Worm (Caenorhabditis elegans): Measurements from ENCODE around the gene T07F12.1.

The T07F12.1 gene

ce11 chrX:4893623-4894105, at the start of gene T07F12.1:
TSS of gene T07F12.1 (plus strand) at chrX:4894055.
- TF ChIP-seq W03F9.2 (tag; optimal IDR thresholded peaks at IDR 0.05) (no peak), dao-5 (tag; optimal IDR thresholded peaks at IDR 0.05) (no peak), him-1 (tag; optimal IDR thresholded peaks at IDR 0.05) (no peak)

- TF ChIP-seq dao-5 (tag; optimal IDR thresholded peaks at IDR 0.05) (no peak), him-1 (tag; optimal IDR thresholded peaks at IDR 0.05) (no peak), W03F9.2 (tag; optimal IDR thresholded peaks at IDR 0.05) (no peak)
Measured at ce11 chrX:4844765-4845164, 49.1 kb upstream of the T07F12.1 start.

- TF ChIP-seq him-1 (tag; optimal IDR thresholded peaks at IDR 0.05) (no peak), dao-5 (tag; optimal IDR thresholded peaks at IDR 0.05) (no peak), W03F9.2 (tag; optimal IDR thresholded peaks at IDR 0.05) (no peak)
Measured at ce11 chrX:4853060-4853459, 40.8 kb upstream of the T07F12.1 start, which contains the start of gene F39C12.1. TSS of gene F39C12.1 (minus strand) at chrX:4853195.

DNA sequence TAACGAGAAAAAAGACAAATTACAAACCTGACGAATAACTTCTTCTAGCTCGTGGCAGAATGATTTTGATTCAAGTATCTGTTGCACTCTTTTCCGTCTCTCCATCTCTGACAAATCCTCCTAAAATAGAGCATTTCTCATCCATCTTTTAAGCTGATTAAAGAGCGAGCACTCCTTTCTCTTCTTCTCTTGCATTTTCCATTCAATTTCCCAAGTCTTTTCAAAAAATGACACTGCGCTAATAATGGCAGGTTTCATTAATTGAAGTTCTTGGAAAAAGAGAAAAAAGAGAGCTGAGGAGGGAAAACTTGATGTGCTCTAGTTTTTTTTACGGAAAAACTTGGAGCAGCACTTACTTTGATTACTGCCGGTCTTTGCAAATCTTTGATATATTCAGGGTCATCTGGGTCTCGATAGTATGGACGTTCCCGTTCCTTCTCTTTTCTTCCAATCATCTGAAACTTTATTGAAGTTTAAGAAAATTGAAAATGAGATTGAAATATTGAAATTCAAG, 34.2 kb upstream of the T07F12.1 start, which contains the start of gene add-1:
Gene add-1 (minus strand): TSS at position 464 of the 514 bp plus-strand sequence.
- no peak for TF ChIP-seq him-1 (tag; optimal IDR thresholded peaks at IDR 0.05)
- TF ChIP-seq dao-5 (tag; optimal IDR thresholded peaks at IDR 0.05) = no peak
- TF ChIP-seq W03F9.2 (tag; optimal IDR thresholded peaks at IDR 0.05) = no peak

DNA sequence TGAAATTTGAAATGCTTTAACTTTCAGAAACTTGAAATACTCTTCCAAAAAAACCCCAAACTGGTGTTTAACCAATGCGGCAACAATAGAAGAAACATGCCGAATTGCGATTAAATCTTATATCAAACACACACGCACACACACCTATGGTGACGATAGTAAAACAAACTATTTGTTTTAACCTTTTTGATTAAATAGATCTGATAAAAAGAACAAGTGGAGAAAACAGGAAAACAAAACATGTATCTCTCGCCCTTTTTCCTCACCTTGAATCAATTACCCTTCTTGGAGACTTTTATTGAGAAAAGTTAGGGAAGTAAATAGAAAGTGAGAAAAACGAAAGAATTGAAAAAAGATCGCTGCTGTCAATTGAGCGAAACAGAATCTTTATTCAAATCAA, 32.4 kb upstream of the T07F12.1 start:
- TF ChIP-seq W03F9.2 (tag; optimal IDR thresholded peaks at IDR 0.05) = no peak

DNA sequence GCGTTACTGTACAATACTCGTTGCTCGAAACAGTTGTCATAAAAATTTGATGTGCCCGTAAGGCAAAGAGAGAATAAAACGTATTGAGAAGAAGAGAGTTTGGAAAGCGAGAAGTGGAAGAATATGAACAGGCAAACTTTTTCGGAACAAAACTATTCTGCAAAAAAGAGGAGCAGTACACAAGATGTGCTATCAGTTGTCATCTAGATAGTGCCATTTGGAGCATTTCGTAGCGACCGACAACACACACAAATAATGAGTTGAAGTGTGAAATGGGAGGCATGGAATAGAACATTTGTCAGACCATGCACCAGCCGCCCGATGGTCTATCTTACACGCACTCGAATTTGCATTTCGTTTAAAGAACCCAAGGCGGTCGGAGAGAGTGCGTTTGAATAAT, 31.8 kb upstream of the T07F12.1 start:
- no peak for TF ChIP-seq him-1 (tag; optimal IDR thresholded peaks at IDR 0.05)
- TF ChIP-seq W03F9.2 (tag; optimal IDR thresholded peaks at IDR 0.05) = no peak
- TF ChIP-seq dao-5 (tag; optimal IDR thresholded peaks at IDR 0.05) = no peak

DNA sequence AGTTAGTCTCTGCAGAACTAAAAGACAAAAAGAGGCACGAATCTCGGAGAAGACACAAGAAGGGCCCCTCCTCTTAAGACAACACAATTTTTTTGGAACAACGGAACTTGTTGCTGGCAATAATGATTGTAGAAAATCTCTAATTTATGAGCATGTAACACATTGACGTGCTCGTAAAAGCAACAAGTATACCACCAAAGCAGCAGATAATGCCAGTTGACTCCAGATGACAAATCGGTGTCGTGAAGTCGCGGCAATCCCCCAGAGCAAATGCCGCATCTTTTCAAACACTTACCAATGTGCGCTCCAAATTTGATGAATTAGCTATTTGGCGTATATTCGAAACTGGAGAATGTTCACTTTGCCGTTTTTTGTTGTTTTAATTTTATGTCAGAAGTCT, 29.6 kb upstream of the T07F12.1 start:
- no peak for TF ChIP-seq dao-5 (tag; optimal IDR thresholded peaks at IDR 0.05)
- no peak for TF ChIP-seq W03F9.2 (tag; optimal IDR thresholded peaks at IDR 0.05)
- TF ChIP-seq him-1 (tag; optimal IDR thresholded peaks at IDR 0.05) = no peak

- TF ChIP-seq dao-5 (tag; optimal IDR thresholded peaks at IDR 0.05) (no peak), W03F9.2 (tag; optimal IDR thresholded peaks at IDR 0.05) (no peak), him-1 (tag; optimal IDR thresholded peaks at IDR 0.05) (no peak)
Measured at ce11 chrX:4865798-4866197, 28.1 kb upstream of the T07F12.1 start, which contains the start of gene ntc-1. TSS of gene ntc-1 (plus strand) at chrX:4866098.

DNA sequence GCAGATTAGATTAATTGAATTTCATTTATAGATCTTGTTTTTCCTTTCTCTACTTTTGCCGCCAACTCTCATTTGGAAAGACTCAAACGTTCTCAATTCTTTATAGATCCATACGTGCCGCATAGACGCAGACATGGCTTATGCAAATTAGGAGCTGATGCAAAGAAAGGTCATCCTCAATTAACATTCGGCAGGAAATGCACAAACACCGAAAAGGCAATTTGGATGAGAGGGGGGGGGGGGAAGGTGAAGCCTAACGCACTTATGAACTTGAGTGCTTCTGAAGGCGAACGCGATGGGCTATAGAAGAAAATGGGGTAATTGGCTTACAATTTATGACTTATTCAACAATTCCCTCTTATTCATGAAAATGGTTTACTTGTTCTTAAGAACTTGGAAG, 24.2 kb upstream of the T07F12.1 start:
- TF ChIP-seq W03F9.2 (tag; optimal IDR thresholded peaks at IDR 0.05) = no peak
- no peak for TF ChIP-seq dao-5 (tag; optimal IDR thresholded peaks at IDR 0.05)
- TF ChIP-seq him-1 (tag; optimal IDR thresholded peaks at IDR 0.05) = no peak

- TF ChIP-seq him-1 (tag; optimal IDR thresholded peaks at IDR 0.05) = no peak
Measured at ce11 chrX:4870683-4871082, 23.2 kb upstream of the T07F12.1 start.

DNA sequence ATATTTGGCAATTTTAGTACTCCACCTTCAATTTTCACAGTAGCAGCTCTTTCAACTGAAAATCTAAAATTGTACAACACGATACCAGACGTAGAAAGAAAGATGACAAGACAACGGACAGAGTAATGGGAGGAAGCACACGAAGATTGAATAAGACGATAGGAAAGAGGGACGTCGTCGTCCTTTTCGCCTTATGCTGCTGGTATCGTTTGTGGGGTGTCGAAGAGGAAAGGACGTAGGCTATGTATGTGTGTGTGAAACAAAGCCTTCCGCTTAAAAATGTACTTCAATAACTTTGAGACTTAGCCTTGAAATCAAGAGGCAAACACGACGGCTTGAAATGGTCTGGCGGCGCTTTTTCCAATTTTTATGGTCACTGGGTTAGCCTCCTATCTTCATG, 21.1 kb upstream of the T07F12.1 start:
- TF ChIP-seq dao-5 (tag; optimal IDR thresholded peaks at IDR 0.05) (no peak), W03F9.2 (tag; optimal IDR thresholded peaks at IDR 0.05) (no peak), him-1 (tag; optimal IDR thresholded peaks at IDR 0.05) (no peak)

- TF ChIP-seq dao-5 (tag; optimal IDR thresholded peaks at IDR 0.05) = no peak
- no peak for TF ChIP-seq him-1 (tag; optimal IDR thresholded peaks at IDR 0.05)
- no peak for TF ChIP-seq W03F9.2 (tag; optimal IDR thresholded peaks at IDR 0.05)
Measured at ce11 chrX:4875296-4875695, 18.6 kb upstream of the T07F12.1 start.

ce11 chrX:4876904-4877303, 17.0 kb upstream of the T07F12.1 start, which contains the start of gene tsp-14:
TSS of gene tsp-14 (minus strand) at chrX:4876965.
- no peak for TF ChIP-seq him-1 (tag; optimal IDR thresholded peaks at IDR 0.05)
- TF ChIP-seq W03F9.2 (tag; optimal IDR thresholded peaks at IDR 0.05) = no peak

ce11 chrX:4879998-4880397, 13.9 kb upstream of the T07F12.1 start:
- no peak for TF ChIP-seq him-1 (tag; optimal IDR thresholded peaks at IDR 0.05)
- no peak for TF ChIP-seq dao-5 (tag; optimal IDR thresholded peaks at IDR 0.05)
- no peak for TF ChIP-seq W03F9.2 (tag; optimal IDR thresholded peaks at IDR 0.05)

- TF ChIP-seq him-1 (tag; optimal IDR thresholded peaks at IDR 0.05) (no peak), dao-5 (tag; optimal IDR thresholded peaks at IDR 0.05) (no peak), W03F9.2 (tag; optimal IDR thresholded peaks at IDR 0.05) (no peak)
Measured at ce11 chrX:4881310-4881709, 12.5 kb upstream of the T07F12.1 start.
